Worm (Caenorhabditis elegans) whole organism, young adult: ENCODE results near the gene cdc-37.

Source experiments
- D2030.7 ChIP-seq: fragments of 200-800 bp; sonication (Bioruptor generic); IDR thresholded peaks from 2 replicates; pipeline ENCODE4 v1.3.6; 2022; ENCODE audit warnings: missing genetic modification reagents, missing genetic modification characterization, missing compliant biosample characterization
- akir-1 ChIP-seq: fragments of 200-800 bp; sonication (Bioruptor generic); optimal IDR thresholded peaks from 2 replicates; lab custom pipeline; 2018; ENCODE audit warnings: mild to moderate bottlenecking, missing genetic modification characterization, moderate library complexity, missing compliant biosample characterization
- ama-1 ChIP-seq, 3 experiments: fragments of 150-350 bp in 1 of 3; sonication (generic microtip) in 2 of 3; optimal IDR thresholded peaks; 2 replicates each; lab custom pipeline; 2014 to 2018; ENCODE audit warnings: missing biosample characterization in 2 of 3, missing genetic modification characterization in 2 of 3, missing genetic modification reagents in 2 of 3
- ceh-40 ChIP-seq: fragments of 200-800 bp; sonication (Bioruptor generic); IDR thresholded peaks from 2 replicates; pipeline ENCODE4 v1.3.6; 2022; ENCODE audit warnings: missing genetic modification characterization, missing compliant biosample characterization
- dpl-1 ChIP-seq: fragments of 150-350 bp; optimal IDR thresholded peaks from 2 replicates; lab custom pipeline; 2014; ENCODE audit warnings: missing biosample characterization, missing genetic modification reagents, missing genetic modification characterization
- rcor-1 ChIP-seq: fragments of 200-800 bp; sonication (Bioruptor generic); IDR thresholded peaks from 2 replicates; pipeline ENCODE4 v1.3.6; 2022; ENCODE audit warnings: missing genetic modification reagents, missing genetic modification characterization, missing compliant biosample characterization
- rpc-1 ChIP-seq, 2 experiments: fragments of 150-350 bp in 1 of 2; sonication (generic microtip) in 1 of 2; optimal IDR thresholded peaks; 2 replicates each; lab custom pipeline; 2014 to 2018; ENCODE audit warnings: missing biosample characterization in 1 of 2, missing genetic modification characterization in 1 of 2, missing genetic modification reagents in 1 of 2, missing genotype in 1 of 2
- snpc-4 ChIP-seq, 5 experiments: fragments of 150-350 bp in 1 of 5; sonication (generic microtip) in 4 of 5; optimal IDR thresholded peaks; 2 replicates each; lab custom pipeline; 2014 to 2018; ENCODE audit warnings: missing genetic modification characterization in 5 of 5, missing biosample characterization in 3 of 5, antibody characterized with exemption in 2 of 5, mild to moderate bottlenecking in 2 of 5, missing compliant biosample characterization in 2 of 5, missing genotype in 2 of 5, moderate library complexity in 2 of 5, missing genetic modification reagents in 1 of 5
- unc-130 ChIP-seq: sonication (generic microtip); optimal IDR thresholded peaks from 2 replicates; lab custom pipeline; 2016; ENCODE audit warnings: missing genetic modification reagents, missing genetic modification characterization, missing compliant biosample characterization

- TF ChIP-seq ceh-40 (GFP tag; lab: Robert Waterston, UW) (no peak), akir-1 (no peak), dpl-1 (GFP tag; lab: Kevin White, UChicago) (no peak), rpc-1 (optimal IDR thresholded peaks at IDR 0.05; lab: Kevin White, UChicago) (no peak), rpc-1 (tag; optimal IDR thresholded peaks at IDR 0.05; lab: Kevin White, UChicago) (no peak), unc-130 (no peak), rcor-1 (GFP tag; lab: Robert Waterston, UW) (no peak), D2030.7 (no peak), snpc-4 (GFP tag; optimal IDR thresholded peaks at IDR 0.05; lab: Kevin White, UChicago) (no peak), snpc-4 (tag; optimal IDR thresholded peaks at IDR 0.05; lab: Kevin White, UChicago) (no peak), ama-1 (optimal IDR thresholded peaks at IDR 0.05; lab: Kevin White, UChicago) (no peak), ama-1 (GFP tag; optimal IDR thresholded peaks at IDR 0.05; lab: Kevin White, UChicago) (no peak)
Measured at ce11 chrII:551245-551904, 29.0 kb downstream of the cdc-37 start, which contains the start of gene lips-7.
